Fruit fly (Drosophila melanogaster) whole organism, embryonic: ENCODE data around the gene clumsy.

ENCODE experiments used
- Antp ChIP-seq: fragments of 200-800 bp; sonication (Bioruptor generic); optimal IDR thresholded peaks from 3 replicates; lab custom pipeline; 2016; ENCODE audit warnings: missing biosample characterization, missing genetic modification characterization
- C15 ChIP-seq: fragments of 200-800 bp; sonication (Bioruptor generic); IDR thresholded peaks from 3 replicates; pipeline ENCODE4 v1.3.6; 2022; ENCODE audit warnings: missing biosample characterization, missing genetic modification characterization
- CG12155 ChIP-seq: fragments of 200-800 bp; sonication (Bioruptor generic); optimal IDR thresholded peaks from 3 replicates; lab custom pipeline; 2016; ENCODE audit warnings: missing biosample characterization, missing genetic modification characterization
- CG12744 ChIP-seq: fragments of 200-800 bp; sonication (Bioruptor generic); optimal IDR thresholded peaks from 2 replicates; lab custom pipeline; 2016; ENCODE audit warnings: missing biosample characterization, missing genetic modification characterization
- CG12769 ChIP-seq: fragments of 200-800 bp; sonication (Bioruptor generic); optimal IDR thresholded peaks from 2 replicates; lab custom pipeline; 2019; ENCODE audit warnings: missing biosample characterization, mild to moderate bottlenecking, missing genetic modification characterization, moderate library complexity
- CG13296 ChIP-seq: fragments of 200-800 bp; sonication (Bioruptor generic); optimal IDR thresholded peaks from 3 replicates; lab custom pipeline; 2018; ENCODE audit warnings: missing biosample characterization, mild to moderate bottlenecking, missing genetic modification characterization
- CG1602 ChIP-seq: fragments of 200-800 bp; sonication (Bioruptor generic); optimal IDR thresholded peaks from 3 replicates; lab custom pipeline; 2016; ENCODE audit warnings: missing biosample characterization, missing genetic modification characterization
- CG18011 ChIP-seq: fragments of 200-800 bp; sonication (Bioruptor generic); optimal IDR thresholded peaks from 2 replicates; lab custom pipeline; 2017; ENCODE audit warnings: missing biosample characterization, missing genetic modification characterization, mild to moderate bottlenecking, moderate library complexity, missing genotype
- CG2199 ChIP-seq: fragments of 200-800 bp; sonication (Bioruptor generic); IDR thresholded peaks from 3 replicates; pipeline ENCODE4 v1.3.6; 2022; ENCODE audit warnings: missing biosample characterization, missing genetic modification characterization
- CG31441 ChIP-seq: fragments of 200-800 bp; sonication (Bioruptor generic); IDR thresholded peaks from 2 replicates; pipeline ENCODE4 v1.3.6; 2022; ENCODE audit warnings: missing biosample characterization, missing genetic modification characterization
- CG34376 ChIP-seq: fragments of 200-800 bp; sonication (Bioruptor generic); optimal IDR thresholded peaks from 2 replicates; lab custom pipeline; 2018; ENCODE audit warnings: missing biosample characterization, mild to moderate bottlenecking, missing genetic modification characterization
- CG34422 ChIP-seq: fragments of 200-800 bp; sonication (Bioruptor generic); IDR thresholded peaks from 3 replicates; pipeline ENCODE4 v1.3.6; 2022; ENCODE audit warnings: missing biosample characterization, missing genetic modification characterization
- CG42726 ChIP-seq: fragments of 200-800 bp; sonication (Bioruptor generic); IDR thresholded peaks from 2 replicates; pipeline ENCODE4 v1.3.6; 2022; ENCODE audit warnings: missing biosample characterization, missing genetic modification characterization; ENCODE audit not compliant: partially characterized antibody
- CG4328 ChIP-seq: fragments of 200-800 bp; sonication (Bioruptor generic); optimal IDR thresholded peaks from 3 replicates; lab custom pipeline; 2017; ENCODE audit warnings: missing biosample characterization, missing genetic modification reagents, missing genetic modification characterization
- CG4820 ChIP-seq: fragments of 200-800 bp; sonication (Bioruptor generic); optimal IDR thresholded peaks from 3 replicates; lab custom pipeline; 2016; ENCODE audit warnings: missing biosample characterization, missing genetic modification characterization
- CG6791 ChIP-seq: fragments of 200-800 bp; sonication (Bioruptor generic); IDR thresholded peaks from 3 replicates; pipeline ENCODE4 v1.3.6; 2022; ENCODE audit warnings: missing biosample characterization, missing genetic modification characterization; ENCODE audit not compliant: partially characterized antibody
- CG9437 ChIP-seq: fragments of 200-800 bp; sonication (Bioruptor generic); optimal IDR thresholded peaks from 2 replicates; lab custom pipeline; 2018; ENCODE audit warnings: missing biosample characterization, mild to moderate bottlenecking, missing genetic modification characterization
- CG9797 ChIP-seq: fragments of 200-800 bp; sonication (Bioruptor generic); optimal IDR thresholded peaks from 3 replicates; lab custom pipeline; 2018; ENCODE audit warnings: missing biosample characterization, mild to moderate bottlenecking, missing genetic modification characterization
- CG9817 ChIP-seq: fragments of 200-800 bp; sonication (Bioruptor generic); optimal IDR thresholded peaks from 2 replicates; lab custom pipeline; 2018; ENCODE audit warnings: missing biosample characterization, mild to moderate bottlenecking, missing genetic modification characterization, moderate library complexity
- Dbx ChIP-seq: fragments of 200-800 bp; sonication (Bioruptor generic); IDR thresholded peaks from 3 replicates; pipeline ENCODE4 v1.3.6; 2022; ENCODE audit warnings: missing biosample characterization, missing genetic modification characterization
- Dp ChIP-seq: fragments of 200-800 bp; sonication (Bioruptor generic); optimal IDR thresholded peaks from 2 replicates; lab custom pipeline; 2018; ENCODE audit warnings: missing biosample characterization, mild to moderate bottlenecking, missing genetic modification characterization, moderate library complexity
- Elba2 ChIP-seq: fragments of 200-800 bp; sonication (Bioruptor generic); optimal IDR thresholded peaks from 3 replicates; lab custom pipeline; 2016; ENCODE audit warnings: missing biosample characterization, missing genetic modification characterization
- Fer1 ChIP-seq: fragments of 200-800 bp; sonication (Bioruptor generic); optimal IDR thresholded peaks from 2 replicates; lab custom pipeline; 2017; ENCODE audit warnings: missing biosample characterization, mild to moderate bottlenecking, missing genetic modification characterization
- HLHmδ ChIP-seq: fragments of 200-800 bp; sonication (Bioruptor generic); optimal IDR thresholded peaks from 2 replicates; lab custom pipeline; 2018; ENCODE audit warnings: missing biosample characterization, mild to moderate bottlenecking, missing genetic modification characterization, moderate library complexity
- HmgD ChIP-seq: fragments of 200-800 bp; sonication (Bioruptor generic); optimal IDR thresholded peaks from 3 replicates; lab custom pipeline; 2016; ENCODE audit warnings: missing biosample characterization, missing genetic modification characterization
- Hmx ChIP-seq: fragments of 200-800 bp; sonication (Bioruptor generic); optimal IDR thresholded peaks from 2 replicates; lab custom pipeline; 2016; ENCODE audit warnings: missing biosample characterization, missing genetic modification characterization
- Mrtf ChIP-seq: fragments of 200-800 bp; sonication (Bioruptor generic); IDR thresholded peaks from 3 replicates; pipeline ENCODE4 v1.3.6; 2022; ENCODE audit warnings: missing biosample characterization, missing genetic modification characterization
- Neu2 ChIP-seq: fragments of 200-800 bp; sonication (Bioruptor generic); optimal IDR thresholded peaks from 3 replicates; lab custom pipeline; 2016; ENCODE audit warnings: missing biosample characterization, missing genetic modification characterization, borderline replicate concordance
- Rx ChIP-seq: fragments of 200-800 bp; sonication (Bioruptor generic); IDR thresholded peaks from 2 replicates; pipeline ENCODE4 v1.3.6; 2022; ENCODE audit warnings: missing biosample characterization, missing genetic modification characterization
- amos ChIP-seq: fragments of 200-800 bp; sonication (Bioruptor generic); IDR thresholded peaks from 2 replicates; pipeline ENCODE4 v1.3.6; 2022; ENCODE audit warnings: missing biosample characterization, missing genetic modification characterization; ENCODE audit not compliant: partially characterized antibody
- az2 ChIP-seq: fragments of 200-800 bp; sonication (Bioruptor generic); optimal IDR thresholded peaks from 3 replicates; lab custom pipeline; 2016; ENCODE audit warnings: missing biosample characterization, missing genetic modification characterization
- bcd ChIP-seq: fragments of 200-800 bp; sonication (Bioruptor generic); optimal IDR thresholded peaks from 2 replicates; lab custom pipeline; 2017; ENCODE audit warnings: missing biosample characterization, mild to moderate bottlenecking, missing genetic modification characterization
- dm ChIP-seq: fragments of 200-800 bp; sonication (Bioruptor generic); optimal IDR thresholded peaks from 3 replicates; lab custom pipeline; 2016; ENCODE audit warnings: missing biosample characterization, missing genetic modification characterization
- exex ChIP-seq: fragments of 200-800 bp; sonication (Bioruptor generic); optimal IDR thresholded peaks from 4 replicates; lab custom pipeline; 2018; ENCODE audit warnings: missing biosample characterization, mild to moderate bottlenecking, missing genetic modification characterization, moderate library complexity
- fd102C ChIP-seq: fragments of 200-800 bp; sonication (Bioruptor generic); optimal IDR thresholded peaks from 2 replicates; lab custom pipeline; 2018; ENCODE audit warnings: missing biosample characterization, mild to moderate bottlenecking, missing genetic modification characterization, moderate library complexity
- grn ChIP-seq: fragments of 200-800 bp; sonication (Bioruptor generic); optimal IDR thresholded peaks from 3 replicates; lab custom pipeline; 2017; ENCODE audit warnings: missing biosample characterization, missing genetic modification characterization
- gsb ChIP-seq: fragments of 200-800 bp; sonication (Bioruptor generic); IDR thresholded peaks from 2 replicates; pipeline ENCODE4 v1.3.6; 2022; ENCODE audit warnings: missing biosample characterization, missing genetic modification characterization
- her ChIP-seq: fragments of 200-800 bp; sonication (Bioruptor generic); optimal IDR thresholded peaks from 2 replicates; lab custom pipeline; 2016; ENCODE audit warnings: missing biosample characterization, missing genetic modification characterization
- kni ChIP-seq: fragments of 200-800 bp; sonication (Bioruptor generic); optimal IDR thresholded peaks from 3 replicates; lab custom pipeline; 2017; ENCODE audit warnings: mild to moderate bottlenecking, missing biosample characterization, missing genetic modification reagents, missing genetic modification characterization
- lab ChIP-seq: fragments of 200-800 bp; sonication (Bioruptor generic); optimal IDR thresholded peaks from 3 replicates; lab custom pipeline; 2017; ENCODE audit warnings: missing biosample characterization, missing genetic modification characterization, mild to moderate bottlenecking, moderate library complexity, missing genetic modification reagents
- lilli ChIP-seq: fragments of 200-800 bp; sonication (Bioruptor generic); optimal IDR thresholded peaks from 3 replicates; lab custom pipeline; 2016; ENCODE audit warnings: missing biosample characterization, missing genetic modification characterization
- nmo ChIP-seq: fragments of 200-800 bp; sonication (Bioruptor generic); optimal IDR thresholded peaks from 2 replicates; lab custom pipeline; 2018; ENCODE audit warnings: missing biosample characterization, mild to moderate bottlenecking, missing genetic modification characterization, moderate library complexity
- scrt ChIP-seq: fragments of 200-800 bp; sonication (Bioruptor generic); optimal IDR thresholded peaks from 2 replicates; lab custom pipeline; 2018; ENCODE audit warnings: missing biosample characterization, mild to moderate bottlenecking, missing genetic modification characterization, moderate library complexity
- seq ChIP-seq: fragments of 200-800 bp; sonication (Bioruptor generic); IDR thresholded peaks from 2 replicates; pipeline ENCODE4 v1.3.6; 2022; ENCODE audit warnings: missing biosample characterization, missing genetic modification characterization
- sisA ChIP-seq: fragments of 200-800 bp; sonication (Bioruptor generic); IDR thresholded peaks from 2 replicates; pipeline ENCODE4 v1.3.6; 2022; ENCODE audit warnings: missing biosample characterization, missing genetic modification characterization
- stc ChIP-seq: fragments of 200-800 bp; sonication (Bioruptor generic); IDR thresholded peaks from 2 replicates; pipeline ENCODE4 v1.3.6; 2022; ENCODE audit warnings: missing biosample characterization, missing genetic modification characterization
- tap ChIP-seq: fragments of 200-800 bp; optimal IDR thresholded peaks from 3 replicates; lab custom pipeline; 2019; ENCODE audit warnings: missing biosample characterization, mild to moderate bottlenecking, missing genetic modification characterization, moderate library complexity
- toy ChIP-seq: fragments of 200-800 bp; sonication (Bioruptor generic); IDR thresholded peaks from 2 replicates; pipeline ENCODE4 v1.3.6; 2022; ENCODE audit warnings: missing biosample characterization, missing genetic modification characterization
- tup ChIP-seq: fragments of 200-800 bp; sonication (Bioruptor generic); optimal IDR thresholded peaks from 2 replicates; lab custom pipeline; 2016; ENCODE audit warnings: missing biosample characterization, mild to moderate bottlenecking, missing genetic modification characterization, moderate library complexity
- vfl ChIP-seq: fragments of 200-800 bp; sonication (Bioruptor generic); optimal IDR thresholded peaks from 2 replicates; lab custom pipeline; 2016; ENCODE audit warnings: missing biosample characterization, missing genetic modification characterization
- zfh1 ChIP-seq: fragments of 200-800 bp; sonication (Bioruptor generic); IDR thresholded peaks from 3 replicates; pipeline ENCODE4 v1.3.6; 2022; ENCODE audit warnings: missing biosample characterization, missing genetic modification characterization

Gene clumsy

DNA sequence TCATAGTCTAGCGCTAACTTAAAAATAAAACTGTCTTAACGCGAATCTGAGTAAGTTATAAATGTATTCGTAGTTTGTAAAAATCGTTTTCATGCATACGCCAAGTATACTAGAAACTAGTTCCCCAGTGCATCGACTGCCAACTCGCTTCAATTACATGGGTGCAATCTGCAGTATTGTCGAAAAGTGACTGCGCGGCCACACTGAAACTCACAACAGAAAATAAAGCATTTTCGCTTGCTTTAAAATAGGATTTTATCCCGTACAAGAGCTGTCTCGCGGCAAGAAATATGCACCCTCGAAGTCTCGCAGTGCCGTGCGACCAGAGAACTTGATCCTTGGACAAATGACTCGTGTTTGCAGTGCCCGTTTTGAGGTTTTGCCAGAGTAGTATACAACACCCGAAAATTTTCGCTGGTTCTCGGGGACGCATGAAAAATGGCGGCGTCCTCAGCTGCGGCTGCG lies 14.9 kb downstream of the clumsy start, which contains the start of gene CG8677 (continued):
- TF ChIP-seq amos (GFP tag; lab: Robert Waterston, UW): peak; percentile 46; the same call in 1 of the 2 replicates
- TF ChIP-seq Dp: peak; percentile 24
- no peak for TF ChIP-seq gsb (GFP tag; lab: Robert Waterston, UW)
- TF ChIP-seq C15: no peak
- TF ChIP-seq zfh1 (GFP tag; lab: Robert Waterston, UW): 0 out of 3 replicates have a peak, but pooled peaks have one; percentile 9
- TF ChIP-seq CG9797 (GFP tag; lab: Kevin White, UChicago): peak; percentile 84
- TF ChIP-seq sisA (GFP tag; lab: Robert Waterston, UW): no peak
- TF ChIP-seq bcd (GFP tag; lab: Kevin White, UChicago): no peak
- no peak for TF ChIP-seq CG4328
- no peak for TF ChIP-seq lab (GFP tag; lab: Kevin White, UChicago)
- no peak for TF ChIP-seq CG34376 (GFP tag; lab: Kevin White, UChicago)
- no peak for TF ChIP-seq CG9437
- no peak for TF ChIP-seq Rx
- no peak for TF ChIP-seq fd102C (GFP tag; lab: Kevin White, UChicago)
- TF ChIP-seq CG42726 (GFP tag; lab: Robert Waterston, UW): no peak
- no peak for TF ChIP-seq grn
- no peak for TF ChIP-seq CG4820
- peak; percentile 67; the same call in 1 of the 3 replicates for TF ChIP-seq CG2199 (GFP tag; lab: Robert Waterston, UW)
- no peak for TF ChIP-seq tup
- TF ChIP-seq HmgD (GFP tag; lab: Kevin White, UChicago): peak; percentile 22
- TF ChIP-seq CG31441 (GFP tag; lab: Robert Waterston, UW): no peak
- peak; percentile 19 for TF ChIP-seq nmo (GFP tag; lab: Kevin White, UChicago)
- no peak for TF ChIP-seq CG18011 (GFP tag; lab: Kevin White, UChicago)
- TF ChIP-seq Dbx (GFP tag; lab: Robert Waterston, UW): no peak
- TF ChIP-seq toy (GFP tag; lab: Robert Waterston, UW): no peak
- peak; percentile 29 for TF ChIP-seq Elba2 (GFP tag; lab: Kevin White, UChicago)
- TF ChIP-seq seq: no peak
- peak; percentile 51; the same call in 2 of the 3 replicates for TF ChIP-seq CG6791 (GFP tag; lab: Robert Waterston, UW)
- peak; percentile 98 for TF ChIP-seq her (GFP tag; lab: Kevin White, UChicago)
- TF ChIP-seq tap: no peak
- TF ChIP-seq CG1602 (GFP tag; lab: Kevin White, UChicago): no peak
- no peak for TF ChIP-seq Neu2 (GFP tag; lab: Kevin White, UChicago)
- no peak for TF ChIP-seq Hmx (GFP tag; lab: Kevin White, UChicago)
- no peak for TF ChIP-seq lilli (GFP tag; lab: Kevin White, UChicago)
- TF ChIP-seq CG13296 (GFP tag; lab: Kevin White, UChicago): no peak
- peak; percentile 65; the same call in 2 of the 3 replicates for TF ChIP-seq CG34422
- no peak for TF ChIP-seq CG12769
- no peak for TF ChIP-seq az2 (GFP tag; lab: Kevin White, UChicago)
- no peak for TF ChIP-seq dm
- TF ChIP-seq exex (tag; lab: Kevin White, UChicago): no peak
- no peak for TF ChIP-seq CG9817 (tag; lab: Kevin White, UChicago)
- no peak for TF ChIP-seq scrt (GFP tag; lab: Kevin White, UChicago)
- no peak for TF ChIP-seq CG12155 (GFP tag; lab: Kevin White, UChicago)
- no peak for TF ChIP-seq Mrtf (GFP tag; lab: Robert Waterston, UW)
- no peak for TF ChIP-seq vfl
- no peak for TF ChIP-seq stc (GFP tag; lab: Robert Waterston, UW)
- TF ChIP-seq kni (GFP tag; lab: Kevin White, UChicago): no peak
- no peak for TF ChIP-seq Fer1 (GFP tag; lab: Kevin White, UChicago)
- TF ChIP-seq CG12744: no peak
- no peak for TF ChIP-seq HLHmδ (GFP tag; lab: Kevin White, UChicago)
- TF ChIP-seq Antp (GFP tag; lab: Kevin White, UChicago): no peak
